Fruit fly (Drosophila melanogaster) whole organism, wandering third instar larva: ENCODE measurements around the gene crc.
A peak's percentile ranks its signal among the peaks of the same experiment; 100 is the strongest.

ENCODE experiments used
- Abd-B ChIP-seq: fragments of >200 bp; optimal IDR thresholded peaks from 2 replicates; lab custom pipeline; 2017; ENCODE audit warnings: missing biosample characterization, missing genetic modification characterization
- CG32264 ChIP-seq: fragments of 200-800 bp; sonication (Bioruptor generic); optimal IDR thresholded peaks from 2 replicates; lab custom pipeline; 2016; ENCODE audit warnings: missing biosample characterization, missing genetic modification characterization
- CG9705 ChIP-seq: fragments of 200-800 bp; sonication (Bioruptor generic); optimal IDR thresholded peaks from 2 replicates; lab custom pipeline; 2018; ENCODE audit warnings: missing biosample characterization, mild to moderate bottlenecking, missing genetic modification characterization
- CrebA ChIP-seq: fragments of 200-800 bp; sonication (Bioruptor generic); optimal IDR thresholded peaks from 2 replicates; lab custom pipeline; 2016; ENCODE audit warnings: missing biosample characterization, mild to moderate bottlenecking, missing genetic modification characterization, borderline replicate concordance
- Dfd ChIP-seq: fragments of >200 bp; optimal IDR thresholded peaks from 2 replicates; lab custom pipeline; 2017; ENCODE audit warnings: missing biosample characterization, missing genetic modification characterization
- GATAd ChIP-seq: sonication (Bioruptor generic); optimal IDR thresholded peaks from 2 replicates; lab custom pipeline; 2016; ENCODE audit warnings: missing biosample characterization, missing genetic modification characterization
- HLH106 ChIP-seq: fragments of 200-800 bp; optimal IDR thresholded peaks from 3 replicates; lab custom pipeline; 2019; ENCODE audit warnings: missing biosample characterization, mild to moderate bottlenecking, missing genetic modification characterization, moderate library complexity
- Hnf4 ChIP-seq: fragments of 200-800 bp; sonication (Bioruptor generic); optimal IDR thresholded peaks from 2 replicates; lab custom pipeline; 2016; ENCODE audit warnings: missing biosample characterization, mild to moderate bottlenecking, missing genetic modification characterization
- Hr78 ChIP-seq: fragments of >200 bp; optimal IDR thresholded peaks from 2 replicates; lab custom pipeline; 2017; ENCODE audit warnings: missing biosample characterization, missing genetic modification characterization
- Jra ChIP-seq: sonication (Bioruptor generic); optimal IDR thresholded peaks from 2 replicates; lab custom pipeline; 2016; ENCODE audit warnings: missing biosample characterization, missing genetic modification characterization
- N ChIP-seq: fragments of >200 bp; optimal IDR thresholded peaks from 2 replicates; lab custom pipeline; 2018; ENCODE audit warnings: missing biosample characterization, missing external identifiers, missing genetic modification characterization
- OdsH ChIP-seq: fragments of 200-800 bp; sonication (Bioruptor generic); optimal IDR thresholded peaks from 2 replicates; lab custom pipeline; 2016; ENCODE audit warnings: missing biosample characterization, mild to moderate bottlenecking, missing genetic modification characterization
- Rel ChIP-seq, 2 experiments: fragments of 200-800 bp; sonication (Bioruptor generic) in 1 of 2; optimal IDR thresholded peaks; 2 replicates in 1 of 2; 3 replicates in 1 of 2; lab custom pipeline; 2016 to 2019; ENCODE audit warnings: mild to moderate bottlenecking in 2 of 2, missing biosample characterization in 2 of 2, missing genetic modification characterization in 2 of 2, moderate library complexity in 1 of 2
- Sp1 ChIP-seq: fragments of 200-800 bp; sonication (Bioruptor generic); optimal IDR thresholded peaks from 3 replicates; lab custom pipeline; 2019; ENCODE audit warnings: missing biosample characterization, mild to moderate bottlenecking, missing genetic modification characterization, moderate library complexity
- Vsx2 ChIP-seq: fragments of 200-300, 225-300 bp; sonication (Bioruptor generic); optimal IDR thresholded peaks from 2 replicates; lab custom pipeline; 2018; ENCODE audit warnings: missing biosample characterization, missing genetic modification characterization; ENCODE audit not compliant: partially characterized antibody
- br ChIP-seq: fragments of 200-800 bp; sonication (Bioruptor generic); optimal IDR thresholded peaks from 2 replicates; lab custom pipeline; 2016; ENCODE audit warnings: missing biosample characterization, missing genetic modification characterization
- dl ChIP-seq, 2 experiments: fragments of 175-275, 200-275 bp in 1 of 2; fragments of 200-275 bp in 1 of 2; sonication (Bioruptor generic); optimal IDR thresholded peaks; lab custom pipeline; 2018; ENCODE audit warnings: mild to moderate bottlenecking in 2 of 2, missing biosample characterization in 2 of 2, missing genetic modification characterization in 2 of 2, moderate library complexity in 2 of 2; ENCODE audit not compliant: partially characterized antibody in 2 of 2, insufficient read depth in 1 of 2
- dmrt93B ChIP-seq: fragments of 200-800 bp; sonication (Bioruptor generic); optimal IDR thresholded peaks from 2 replicates; lab custom pipeline; 2018; ENCODE audit warnings: missing biosample characterization, mild to moderate bottlenecking, missing genetic modification characterization
- dsf ChIP-seq: sonication (Bioruptor generic); optimal IDR thresholded peaks from 2 replicates; lab custom pipeline; 2016; ENCODE audit warnings: missing biosample characterization, missing genetic modification characterization, borderline replicate concordance
- ey ChIP-seq: fragments of 200-800 bp; sonication (Bioruptor generic); optimal IDR thresholded peaks from 2 replicates; lab custom pipeline; 2016; ENCODE audit warnings: missing biosample characterization, missing genetic modification characterization
- fru ChIP-seq: fragments of 200-800 bp; sonication (Bioruptor generic); optimal IDR thresholded peaks from 3 replicates; lab custom pipeline; 2016; ENCODE audit warnings: missing biosample characterization, mild to moderate bottlenecking, missing genetic modification characterization
- h ChIP-seq: fragments of 200-800 bp; sonication (Bioruptor generic); optimal IDR thresholded peaks from 3 replicates; lab custom pipeline; 2016; ENCODE audit warnings: missing biosample characterization, mild to moderate bottlenecking, missing genetic modification characterization
- jim ChIP-seq: fragments of 175-275, 200-325 bp; sonication (Bioruptor generic); optimal IDR thresholded peaks from 2 replicates; lab custom pipeline; 2016; ENCODE audit warnings: missing biosample characterization, mild to moderate bottlenecking, missing genetic modification characterization
- lola ChIP-seq: fragments of >200 bp; optimal IDR thresholded peaks from 2 replicates; lab custom pipeline; 2017; ENCODE audit warnings: missing biosample characterization, missing genetic modification characterization
- pan ChIP-seq: fragments of >200 bp; optimal IDR thresholded peaks from 2 replicates; lab custom pipeline; 2017
- psq ChIP-seq: fragments of 200-800 bp; sonication (Bioruptor generic); optimal IDR thresholded peaks from 3 replicates; lab custom pipeline; 2017; ENCODE audit warnings: missing biosample characterization, mild to moderate bottlenecking, missing genetic modification characterization, moderate library complexity
- sage ChIP-seq: fragments of 200-800 bp; sonication (Bioruptor generic); optimal IDR thresholded peaks from 2 replicates; lab custom pipeline; 2016; ENCODE audit warnings: missing biosample characterization, mild to moderate bottlenecking, missing genetic modification characterization
- tai ChIP-seq: sonication (Bioruptor generic); optimal IDR thresholded peaks from 2 replicates; lab custom pipeline; 2016; ENCODE audit warnings: missing biosample characterization, missing genetic modification characterization
- usp ChIP-seq: fragments of >200 bp; optimal IDR thresholded peaks from 2 replicates; lab custom pipeline; 2017; ENCODE audit warnings: missing biosample characterization, missing genetic modification characterization

Gene crc

DNA sequence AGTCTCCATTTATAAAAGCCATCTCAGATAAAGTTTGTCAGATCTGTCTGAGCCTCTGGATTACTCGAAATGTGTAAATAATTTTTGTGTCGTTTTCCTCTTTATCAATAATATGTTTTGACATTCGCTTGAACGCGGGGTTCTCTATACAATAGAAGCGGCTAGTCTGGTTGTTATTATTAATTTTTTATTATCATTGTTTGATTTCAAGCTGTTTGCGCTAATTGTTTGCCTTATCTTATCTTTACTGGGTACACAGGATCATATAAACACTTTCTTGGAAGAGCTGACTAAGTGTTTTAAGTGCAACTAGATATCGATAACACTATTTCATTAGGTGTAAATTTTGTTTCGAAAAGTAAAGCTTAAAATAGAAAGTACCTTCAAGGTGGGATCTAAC lies 42.5 kb upstream of the crc start:
- TF ChIP-seq tai (GFP tag; lab: Kevin White, UChicago), result peak; percentile 24
- TF ChIP-seq dl (GFP tag; optimal IDR thresholded peaks at IDR 0.05; lab: Kevin White, UChicago; ENCODE audit: insufficient read depth in 1 of 2, partially characterized antibody in 2 of 2), result no peak
- TF ChIP-seq Vsx2, result no peak
- no peak for TF ChIP-seq usp
- TF ChIP-seq fru (GFP tag; lab: Kevin White, UChicago), result no peak
- TF ChIP-seq CG32264, result no peak
- TF ChIP-seq psq (GFP tag; lab: Kevin White, UChicago), result no peak
- no peak for TF ChIP-seq sage (GFP tag; lab: Kevin White, UChicago)

DNA sequence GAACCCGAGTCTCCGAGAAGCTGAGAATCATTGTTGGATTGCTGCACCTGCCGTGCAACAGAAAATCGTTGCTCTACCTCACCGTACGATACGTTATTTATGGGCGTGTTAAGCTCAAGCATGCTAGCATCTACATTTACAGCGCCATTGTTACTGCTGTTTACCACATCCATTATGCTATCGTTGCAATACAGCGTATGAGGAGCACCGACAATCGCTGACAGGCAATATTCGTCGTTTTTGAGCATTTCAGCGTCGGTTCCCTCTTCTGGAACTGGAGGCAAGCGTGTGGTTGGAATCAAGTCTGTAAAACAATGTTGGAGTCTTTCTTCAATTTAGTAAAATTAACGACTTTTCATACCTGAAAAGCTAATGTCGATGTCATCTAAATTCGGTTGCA lies 21.6 kb upstream of the crc start:
- TF ChIP-seq dl (GFP tag; optimal IDR thresholded peaks at IDR 0.05; lab: Kevin White, UChicago; ENCODE audit: insufficient read depth in 1 of 2, partially characterized antibody in 2 of 2) (no peak), pan (lab: Kevin White, UChicago) (no peak), CrebA (GFP tag; lab: Kevin White, UChicago) (no peak), HLH106 (tag; lab: Kevin White, UChicago) (no peak), Hr78 (GFP tag; lab: Kevin White, UChicago) (no peak), Rel (GFP tag; optimal IDR thresholded peaks at IDR 0.05; lab: Kevin White, UChicago) (no peak), Rel (tag; optimal IDR thresholded peaks at IDR 0.05; lab: Kevin White, UChicago) (no peak), Hnf4 (GFP tag; lab: Kevin White, UChicago) (no peak), Abd-B (GFP tag; lab: Kevin White, UChicago) (no peak), ey (GFP tag; lab: Kevin White, UChicago) (no peak), Sp1 (GFP tag; lab: Kevin White, UChicago) (no peak), fru (GFP tag; lab: Kevin White, UChicago) (no peak), Jra (GFP tag; lab: Kevin White, UChicago) (no peak), CG9705 (GFP tag; lab: Kevin White, UChicago) (no peak), dmrt93B (GFP tag; lab: Kevin White, UChicago) (no peak), tai (GFP tag; lab: Kevin White, UChicago) (no peak), jim (GFP tag; lab: Kevin White, UChicago) (no peak)

DNA sequence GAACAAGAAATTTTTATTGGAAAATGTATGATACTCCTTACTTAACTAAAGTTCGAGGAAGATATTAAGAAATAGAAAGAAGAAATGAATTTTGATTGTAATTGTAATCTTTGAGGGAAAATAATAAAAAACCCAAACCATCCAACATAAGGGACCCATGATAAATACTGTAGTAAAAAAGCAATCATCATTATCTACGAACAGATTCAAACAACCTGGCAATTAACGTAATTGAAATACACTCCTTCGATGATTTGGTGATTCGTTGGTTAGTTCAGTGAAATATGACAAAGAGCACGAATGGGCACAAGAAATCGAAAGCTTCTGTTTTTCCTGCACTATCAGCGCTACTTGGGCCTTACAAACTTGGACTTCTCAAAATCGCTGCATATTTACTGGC lies 20.2 kb upstream of the crc start, which contains the start of gene Gr39a:
Gene Gr39a (plus strand): TSS at position 301 of the 400 bp plus-strand sequence.
- TF ChIP-seq br (no peak), psq (GFP tag; lab: Kevin White, UChicago) (no peak), Vsx2 (no peak), N (GFP tag; lab: Kevin White, UChicago) (no peak), HLH106 (tag; lab: Kevin White, UChicago) (no peak), ey (GFP tag; lab: Kevin White, UChicago) (no peak), Sp1 (GFP tag; lab: Kevin White, UChicago) (no peak), jim (GFP tag; lab: Kevin White, UChicago) (no peak), CG32264 (no peak), lola (no peak)

DNA sequence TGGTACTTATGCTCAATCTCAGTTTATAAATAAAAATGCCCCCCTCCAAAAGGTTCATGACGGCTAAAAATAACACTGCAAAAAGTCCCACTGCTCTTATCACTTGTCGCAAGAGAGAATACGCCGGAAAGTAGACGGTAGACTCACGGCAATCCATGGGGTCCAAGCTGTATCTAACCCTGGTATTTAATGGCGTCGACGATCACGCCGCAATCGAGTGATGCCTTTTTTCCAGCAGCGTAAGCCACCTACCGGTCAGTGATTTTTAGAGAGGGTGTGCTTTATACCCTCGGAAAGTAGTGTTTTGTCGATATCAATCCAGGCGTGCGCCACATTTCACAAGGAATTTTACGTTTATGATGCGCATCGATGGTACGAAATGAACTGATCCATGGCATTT lies 11.1 kb upstream of the crc start:
- TF ChIP-seq CG32264 (no peak), CrebA (GFP tag; lab: Kevin White, UChicago) (no peak), dl (GFP tag; optimal IDR thresholded peaks at IDR 0.05; lab: Kevin White, UChicago; ENCODE audit: insufficient read depth in 1 of 2, partially characterized antibody in 2 of 2) (no peak), Abd-B (GFP tag; lab: Kevin White, UChicago) (no peak), GATAd (GFP tag; lab: Kevin White, UChicago) (no peak), pan (lab: Kevin White, UChicago) (no peak), usp (no peak), OdsH (GFP tag; lab: Kevin White, UChicago) (no peak), Sp1 (GFP tag; lab: Kevin White, UChicago) (no peak), br (no peak), sage (GFP tag; lab: Kevin White, UChicago) (no peak), dsf (GFP tag; lab: Kevin White, UChicago) (no peak), dmrt93B (GFP tag; lab: Kevin White, UChicago) (no peak), Hnf4 (GFP tag; lab: Kevin White, UChicago) (no peak)

DNA sequence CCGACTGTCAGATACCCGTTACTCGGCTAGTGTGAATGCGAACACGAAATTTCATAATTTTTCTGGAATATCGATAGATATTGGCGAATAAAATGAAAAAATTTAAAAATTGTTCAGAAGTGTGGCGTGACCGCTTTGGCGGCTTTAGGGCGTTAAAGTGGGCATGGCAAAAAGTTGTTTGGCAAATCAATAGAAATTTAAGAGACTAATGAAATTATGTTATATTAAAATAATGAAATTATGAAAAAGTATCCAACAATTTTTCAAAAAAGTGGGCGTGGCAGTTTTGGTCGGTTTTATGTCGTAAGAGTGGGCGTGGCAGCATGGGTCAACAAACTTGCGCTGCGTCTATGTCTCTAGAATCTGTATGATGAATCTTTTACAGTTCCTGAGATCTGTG lies 8.6 kb upstream of the crc start:
- TF ChIP-seq h (GFP tag; lab: Kevin White, UChicago) (no peak), Dfd (GFP tag; lab: Kevin White, UChicago) (peak; percentile 82)
